Worm (Caenorhabditis elegans) whole organism, L1 larva: Measurements from ENCODE around the gene pac-1.

ENCODE experiments used
- C16A3.4 ChIP-seq: fragments of 150-350 bp; optimal IDR thresholded peaks from 2 replicates; lab custom pipeline; 2014; ENCODE audit warnings: missing biosample characterization, missing genetic modification characterization
- C34B4.2 ChIP-seq: sonication (generic microtip); optimal IDR thresholded peaks from 2 replicates; lab custom pipeline; 2017; ENCODE audit warnings: mild to moderate bottlenecking, missing genetic modification characterization, missing compliant biosample characterization
- Y116A8C.19 ChIP-seq: sonication (generic microtip); optimal IDR thresholded peaks from 2 replicates; lab custom pipeline; 2016; ENCODE audit warnings: missing compliant biosample characterization, missing genetic modification characterization, borderline replicate concordance
- aha-1 ChIP-seq: fragments of 150-350 bp; optimal IDR thresholded peaks from 2 replicates; lab custom pipeline; 2014; ENCODE audit warnings: missing biosample characterization, missing genetic modification characterization
- ceh-63 ChIP-seq: fragments of 200-800 bp; sonication (Bioruptor generic); optimal IDR thresholded peaks from 2 replicates; lab custom pipeline; 2018; ENCODE audit warnings: mild to moderate bottlenecking, missing genetic modification characterization, missing compliant biosample characterization
- ceh-90 ChIP-seq: sonication (generic microtip); optimal IDR thresholded peaks from 2 replicates; lab custom pipeline; 2016; ENCODE audit warnings: missing genetic modification characterization, missing compliant biosample characterization
- dpl-1 ChIP-seq, 3 experiments: fragments of 150-350 bp in 2 of 3; sonication (generic microtip) in 1 of 3; optimal IDR thresholded peaks; 2 replicates each; lab custom pipeline; 2014 to 2017; ENCODE audit warnings: missing biosample characterization in 3 of 3, missing genetic modification characterization in 3 of 3, missing genetic modification reagents in 3 of 3
- dsc-1 ChIP-seq: sonication (generic microtip); optimal IDR thresholded peaks from 2 replicates; lab custom pipeline; 2016; ENCODE audit warnings: mild to moderate bottlenecking, missing genetic modification characterization, missing compliant biosample characterization
- efl-1 ChIP-seq, 4 experiments: fragments of 150-350 bp; optimal IDR thresholded peaks in 3 of 4; peaks in 1 of 4; 1 replicate in 1 of 4; 2 replicates in 3 of 4; lab custom pipeline; 2014; ENCODE audit warnings: missing biosample characterization in 2 of 4, missing genetic modification characterization in 2 of 4, missing genetic modification reagents in 2 of 4
- egl-13 ChIP-seq: sonication (generic microtip); optimal IDR thresholded peaks from 2 replicates; lab custom pipeline; 2016; ENCODE audit warnings: missing genotype, missing genetic modification reagents, missing genetic modification characterization, missing compliant biosample characterization
- egl-27 ChIP-seq, 2 experiments: fragments of 150-350 bp in 1 of 2; sonication (generic microtip); optimal IDR thresholded peaks; 3 replicates each; lab custom pipeline; 2017 to 2018; ENCODE audit warnings: missing biosample characterization in 2 of 2, missing genetic modification characterization in 2 of 2, missing genetic modification reagents in 2 of 2
- elt-2 ChIP-seq: sonication (generic microtip); optimal IDR thresholded peaks from 2 replicates; lab custom pipeline; 2016; ENCODE audit warnings: missing genetic modification characterization, mild to moderate bottlenecking, inconsistent platforms, missing compliant biosample characterization, missing genetic modification reagents
- elt-3 ChIP-seq, 6 experiments: fragments of 150-350 bp in 1 of 6; sonication (generic microtip); optimal IDR thresholded peaks; 2 replicates each; lab custom pipeline; 2017 to 2018; ENCODE audit warnings: missing biosample characterization in 6 of 6, missing genetic modification characterization in 6 of 6, inconsistent platforms in 1 of 6
- fkh-8 ChIP-seq: sonication (generic microtip); optimal IDR thresholded peaks from 2 replicates; lab custom pipeline; 2016; ENCODE audit warnings: mild to moderate bottlenecking, missing genetic modification characterization, missing compliant biosample characterization
- hlh-17 ChIP-seq: fragments of 200-800 bp; sonication (Bioruptor generic); optimal IDR thresholded peaks from 2 replicates; lab custom pipeline; 2018; ENCODE audit warnings: missing genetic modification characterization, mild to moderate bottlenecking, missing compliant biosample characterization, moderate library complexity, borderline replicate concordance
- hlh-4 ChIP-seq: sonication (generic microtip); optimal IDR thresholded peaks from 2 replicates; lab custom pipeline; 2016; ENCODE audit warnings: mild to moderate bottlenecking, missing genetic modification characterization, missing compliant biosample characterization
- irx-1 ChIP-seq: sonication (generic microtip); optimal IDR thresholded peaks from 2 replicates; lab custom pipeline; 2016; ENCODE audit warnings: missing genetic modification characterization, missing compliant biosample characterization
- isw-1 ChIP-seq: fragments of 200-800 bp; sonication (Bioruptor generic); IDR thresholded peaks from 2 replicates; pipeline ENCODE4 v1.3.6; 2022; ENCODE audit warnings: missing genetic modification characterization, missing compliant biosample characterization
- lin-13 ChIP-seq: fragments of 150-350 bp; optimal IDR thresholded peaks from 2 replicates; lab custom pipeline; 2014; ENCODE audit warnings: missing biosample characterization, missing genetic modification reagents, missing genetic modification characterization
- lin-14 ChIP-seq: fragments of 200-800 bp; sonication (Bioruptor generic); optimal IDR thresholded peaks from 2 replicates; lab custom pipeline; 2018; ENCODE audit warnings: mild to moderate bottlenecking, missing genetic modification characterization, moderate library complexity, missing compliant biosample characterization
- lin-15B ChIP-seq: fragments of 150-350 bp; sonication (generic microtip); optimal IDR thresholded peaks from 3 replicates; lab custom pipeline; 2014; ENCODE audit warnings: missing biosample characterization, missing genetic modification characterization
- lin-35 ChIP-seq, 2 experiments: fragments of 150-350 bp; optimal IDR thresholded peaks; 2 replicates each; lab custom pipeline; 2014; ENCODE audit warnings: missing biosample characterization in 2 of 2, missing genetic modification characterization in 2 of 2, missing genetic modification reagents in 2 of 2
- lir-3 ChIP-seq: sonication (generic microtip); optimal IDR thresholded peaks from 2 replicates; lab custom pipeline; 2016; ENCODE audit warnings: mild to moderate bottlenecking, missing genetic modification characterization, moderate library complexity, missing compliant biosample characterization; ENCODE audit not compliant: poor library complexity
- mab-9 ChIP-seq: fragments of 200-800 bp; sonication (Bioruptor generic); IDR thresholded peaks from 2 replicates; pipeline ENCODE4 v1.3.6; 2022; ENCODE audit warnings: missing genetic modification reagents, missing genetic modification characterization, missing compliant biosample characterization
- mdl-1 ChIP-seq, 2 experiments: fragments of 150-350 bp; optimal IDR thresholded peaks; 2 replicates each; lab custom pipeline; 2014 to 2017; ENCODE audit warnings: missing biosample characterization in 2 of 2, missing genetic modification characterization in 2 of 2, inconsistent platforms in 1 of 2
- mep-1 ChIP-seq: fragments of 150-350 bp; optimal IDR thresholded peaks from 2 replicates; lab custom pipeline; 2014; ENCODE audit warnings: missing biosample characterization, missing genetic modification characterization
- nhr-20 ChIP-seq: sonication (generic microtip); optimal IDR thresholded peaks from 2 replicates; lab custom pipeline; 2016; ENCODE audit warnings: mild to moderate bottlenecking, missing genetic modification characterization, missing compliant biosample characterization
- nhr-47 ChIP-seq: sonication (generic microtip); optimal IDR thresholded peaks from 2 replicates; lab custom pipeline; 2016; ENCODE audit warnings: mild to moderate bottlenecking, missing genetic modification characterization, moderate library complexity, missing compliant biosample characterization
- nhr-90 ChIP-seq: sonication (generic microtip); optimal IDR thresholded peaks from 2 replicates; lab custom pipeline; 2016; ENCODE audit warnings: mild to moderate bottlenecking, missing genetic modification characterization, missing compliant biosample characterization; ENCODE audit not compliant: poor library complexity
- pag-3 ChIP-seq: sonication (generic microtip); optimal IDR thresholded peaks from 2 replicates; lab custom pipeline; 2017; ENCODE audit warnings: missing genetic modification characterization, mild to moderate bottlenecking, missing compliant biosample characterization, antibody characterized with exemption, borderline replicate concordance; ENCODE audit not compliant: insufficient read depth
- pqm-1 ChIP-seq: sonication (generic microtip); optimal IDR thresholded peaks from 3 replicates; lab custom pipeline; 2017; ENCODE audit warnings: missing biosample characterization, missing genetic modification characterization
- rnt-1 ChIP-seq: sonication (generic microtip); optimal IDR thresholded peaks from 2 replicates; lab custom pipeline; 2016; ENCODE audit warnings: mild to moderate bottlenecking, missing genetic modification characterization, moderate library complexity, missing compliant biosample characterization
- skn-1 ChIP-seq: fragments of 150-350 bp; optimal IDR thresholded peaks from 2 replicates; lab custom pipeline; 2014; ENCODE audit warnings: missing biosample characterization, missing genetic modification characterization
- snpc-4 ChIP-seq: fragments of 150-350 bp; optimal IDR thresholded peaks from 2 replicates; lab custom pipeline; 2014; ENCODE audit warnings: missing biosample characterization, missing genetic modification characterization
- swsn-7 ChIP-seq: sonication (generic microtip); optimal IDR thresholded peaks from 2 replicates; lab custom pipeline; 2016; ENCODE audit warnings: missing genetic modification characterization, missing compliant biosample characterization
- unc-130 ChIP-seq: fragments of 150-350 bp; optimal IDR thresholded peaks from 2 replicates; lab custom pipeline; 2017; ENCODE audit warnings: missing biosample characterization, missing genetic modification characterization, inconsistent platforms
- unc-62 ChIP-seq: fragments of 150-350 bp; optimal IDR thresholded peaks from 2 replicates; lab custom pipeline; 2014; ENCODE audit warnings: missing biosample characterization, missing genetic modification reagents, missing genetic modification characterization
- unc-98 ChIP-seq: fragments of 200-800 bp; sonication (Bioruptor generic); IDR thresholded peaks from 2 replicates; pipeline ENCODE4 v1.3.6; 2022; ENCODE audit warnings: missing genetic modification characterization, missing compliant biosample characterization
- vab-15 ChIP-seq: sonication (generic microtip); optimal IDR thresholded peaks from 2 replicates; lab custom pipeline; 2017; ENCODE audit warnings: missing genotype, mild to moderate bottlenecking, missing genetic modification characterization, missing compliant biosample characterization
- ztf-4 ChIP-seq: fragments of 150-350 bp; optimal IDR thresholded peaks from 2 replicates; lab custom pipeline; 2014; ENCODE audit warnings: missing biosample characterization, missing genetic modification characterization

The pac-1 gene

ce11 chrIII:8479322-8479864, 15.4 kb upstream of the pac-1 start:
- TF ChIP-seq pqm-1 (tag; lab: Kevin White, UChicago) (peak; percentile 15), elt-2 (tag; lab: Kevin White, UChicago) (peak; percentile 73), vab-15 (tag; lab: Kevin White, UChicago) (no peak), nhr-90 (tag; lab: Kevin White, UChicago) (no peak), unc-98 (GFP tag; lab: Robert Waterston, UW) (no peak)
- TF ChIP-seq, all 84 proteins: peak for 2

- no peak for TF ChIP-seq unc-130 (tag; lab: Kevin White, UChicago)
- TF ChIP-seq ceh-63 (GFP tag; lab: Kevin White, UChicago) = no peak
- TF ChIP-seq Y116A8C.19 (tag; lab: Kevin White, UChicago) = no peak
- no peak for TF ChIP-seq mab-9 (GFP tag; lab: Robert Waterston, UW)
- TF ChIP-seq irx-1 (tag; lab: Kevin White, UChicago) = no peak
- TF ChIP-seq dpl-1 (GFP tag; optimal IDR thresholded peaks at IDR 0.05; lab: Kevin White, UChicago) = no peak
- TF ChIP-seq C34B4.2 (tag; lab: Kevin White, UChicago) = no peak
- no peak for TF ChIP-seq mdl-1 (tag; optimal IDR thresholded peaks at IDR 0.05; lab: Kevin White, UChicago)
- TF ChIP-seq egl-13 = no peak
- TF ChIP-seq pqm-1 (tag; lab: Kevin White, UChicago) = no peak
- no peak for TF ChIP-seq lir-3 (tag; lab: Kevin White, UChicago)
- no peak for TF ChIP-seq rnt-1 (tag; lab: Kevin White, UChicago)
- TF ChIP-seq aha-1 (tag; lab: Kevin White, UChicago) = no peak
- TF ChIP-seq hlh-17 (GFP tag; lab: Kevin White, UChicago) = no peak
- no peak for TF ChIP-seq snpc-4 (tag; lab: Kevin White, UChicago)
- TF ChIP-seq, all 84 proteins: peak for 0
These were observed 14.5 kb upstream of the pac-1 start, which contains the start of gene F42H10.6 for ce11 chrIII:8480355-8480754. F42H10.6 (minus strand) TSS chrIII:8480455.

DNA sequence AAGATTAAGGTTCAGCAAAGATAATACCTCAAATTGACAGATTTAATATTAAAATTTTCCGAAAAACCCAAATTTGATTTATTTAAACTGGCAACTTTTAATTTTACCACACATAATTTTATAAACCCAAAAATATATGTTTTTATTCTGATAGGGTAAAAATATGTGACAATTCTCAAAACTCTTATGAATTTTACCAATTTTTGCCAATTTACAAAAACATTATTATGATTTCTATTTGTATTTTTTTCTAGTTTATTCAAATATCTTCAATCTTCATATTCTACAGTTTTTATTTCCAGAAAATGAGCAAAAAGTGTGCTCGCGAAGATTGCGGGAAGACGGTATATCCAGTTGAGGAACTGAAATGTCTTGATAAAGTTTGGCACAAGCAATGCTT, 11.0 kb upstream of the pac-1 start, which contains the start of gene F42H10.3:
TSS of gene F42H10.3 (plus strand) at position 301 of the 400 bp plus-strand sequence.
- TF ChIP-seq ztf-4 (tag; lab: Kevin White, UChicago) (no peak), dpl-1 (GFP tag; optimal IDR thresholded peaks at IDR 0.05; lab: Kevin White, UChicago) (no peak), fkh-8 (tag; lab: Kevin White, UChicago) (no peak), C16A3.4 (tag; lab: Kevin White, UChicago) (no peak), unc-62 (GFP tag; lab: Kevin White, UChicago) (no peak), egl-13 (no peak), pag-3 (tag; lab: Kevin White, UChicago) (no peak), C34B4.2 (tag; lab: Kevin White, UChicago) (no peak), lir-3 (tag; lab: Kevin White, UChicago) (no peak), efl-1 (optimal IDR thresholded peaks at IDR 0.05; lab: Kevin White, UChicago) (no peak), efl-1 (GFP tag; optimal IDR thresholded peaks at IDR 0.05 in 1 of 2; lab: Kevin White, UChicago) (no peak), hlh-4 (tag; lab: Kevin White, UChicago) (no peak), snpc-4 (tag; lab: Kevin White, UChicago) (no peak), mep-1 (tag; lab: Kevin White, UChicago) (no peak), lin-14 (GFP tag; lab: Kevin White, UChicago) (no peak), dsc-1 (tag; lab: Kevin White, UChicago) (no peak), mab-9 (GFP tag; lab: Robert Waterston, UW) (no peak), egl-27 (tag; optimal IDR thresholded peaks at IDR 0.05; lab: Kevin White, UChicago) (no peak), nhr-90 (tag; lab: Kevin White, UChicago) (no peak), hlh-17 (GFP tag; lab: Kevin White, UChicago) (no peak)

DNA sequence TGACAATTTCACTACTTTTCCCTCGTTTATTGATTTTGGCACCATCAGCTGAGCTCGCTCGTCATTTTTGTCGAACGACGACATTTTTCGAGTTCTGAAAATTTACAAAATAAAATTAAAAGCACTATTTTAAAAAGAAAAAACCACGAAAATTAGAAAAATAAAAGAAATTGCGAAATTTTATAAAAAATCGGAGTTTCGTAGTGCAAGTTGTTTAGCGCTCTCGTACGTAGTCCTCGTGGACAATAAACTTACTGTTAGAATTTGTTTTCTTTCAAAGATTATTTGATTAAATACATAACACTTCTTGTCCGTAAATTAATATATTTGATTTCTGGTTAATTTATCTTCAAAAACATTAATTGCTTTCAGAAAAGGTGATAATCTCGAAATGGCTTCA, 4.6 kb upstream of the pac-1 start, which contains the start of the genes ess-2 and F42H10.2:
TSS of gene ess-2 (minus strand) at position 99 of the 400 bp plus-strand sequence.
TSS of gene F42H10.2 (plus strand) at position 367 of the 400 bp plus-strand sequence.
- peak; percentile 31 for TF ChIP-seq nhr-47 (tag; lab: Kevin White, UChicago)
- TF ChIP-seq nhr-20 (tag; lab: Kevin White, UChicago) = peak; percentile 39
- TF ChIP-seq elt-3 (tag; optimal IDR thresholded peaks at IDR 0.05; lab: Kevin White, UChicago) = peak in 1 of 6 experiments; percentile 26
- TF ChIP-seq dsc-1 (tag; lab: Kevin White, UChicago) = peak; percentile 2
- TF ChIP-seq ceh-90 (tag; lab: Kevin White, UChicago) = no peak
- TF ChIP-seq irx-1 (tag; lab: Kevin White, UChicago) = no peak
- TF ChIP-seq lin-14 (GFP tag; lab: Kevin White, UChicago) = peak; percentile 49
- TF ChIP-seq dpl-1 (GFP tag; optimal IDR thresholded peaks at IDR 0.05; lab: Kevin White, UChicago) = peak; percentile 9 to 65 (median 33)
- peak; percentile 45 for TF ChIP-seq mep-1 (tag; lab: Kevin White, UChicago)
- TF ChIP-seq skn-1 = peak; percentile 82
- no peak for TF ChIP-seq C34B4.2 (tag; lab: Kevin White, UChicago)
- TF ChIP-seq efl-1 (optimal IDR thresholded peaks at IDR 0.05; lab: Kevin White, UChicago) = peak; percentile 54 to 56
- TF ChIP-seq efl-1 (GFP tag; optimal IDR thresholded peaks at IDR 0.05 in 1 of 2; lab: Kevin White, UChicago) = peak; percentile 52 to 93
- peak; percentile 55 to 74 for TF ChIP-seq lin-35 (GFP tag; optimal IDR thresholded peaks at IDR 0.05; lab: Kevin White, UChicago)
- no peak for TF ChIP-seq ztf-4 (tag; lab: Kevin White, UChicago)
- peak; percentile 71 for TF ChIP-seq lin-15B
- peak; percentile 21; the same call in 1 of the 2 replicates for TF ChIP-seq isw-1
- peak; percentile 50 for TF ChIP-seq lin-13 (GFP tag; lab: Kevin White, UChicago)
- TF ChIP-seq swsn-7 = peak; percentile 43
- no peak for TF ChIP-seq vab-15 (tag; lab: Kevin White, UChicago)
